Worm (Caenorhabditis elegans) whole organism, young adult: ENCODE measurements around the gene srsx-12.

Experiments
- B0019.2 ChIP-seq: fragments of 200-800 bp; sonication (Bioruptor generic); conservative IDR thresholded peaks from 2 replicates; pipeline ENCODE4 v1.3.6; 2022; ENCODE audit warnings: missing genetic modification reagents, missing genetic modification characterization, missing compliant biosample characterization
- B0035.1 ChIP-seq: sonication (generic microtip); optimal IDR thresholded peaks from 2 replicates; lab custom pipeline; 2016; ENCODE audit warnings: missing genetic modification characterization, mild to moderate bottlenecking, missing compliant biosample characterization, missing genotype, missing genetic modification reagents
- F10E7.11 ChIP-seq: sonication (generic microtip); optimal IDR thresholded peaks from 2 replicates; lab custom pipeline; 2017; ENCODE audit warnings: mild to moderate bottlenecking, missing genetic modification characterization, moderate library complexity, missing compliant biosample characterization
- F22D6.2 ChIP-seq: sonication (generic microtip); optimal IDR thresholded peaks from 2 replicates; lab custom pipeline; 2016; ENCODE audit warnings: mild to moderate bottlenecking, missing genetic modification characterization, missing compliant biosample characterization
- F23B12.7 ChIP-seq: sonication (generic microtip); optimal IDR thresholded peaks from 2 replicates; lab custom pipeline; 2017; ENCODE audit warnings: missing genetic modification characterization, mild to moderate bottlenecking, missing compliant biosample characterization, antibody characterized with exemption, moderate library complexity; ENCODE audit not compliant: insufficient read depth
- F52B5.7 ChIP-seq: sonication (generic microtip); optimal IDR thresholded peaks from 2 replicates; lab custom pipeline; 2016; ENCODE audit warnings: mild to moderate bottlenecking, missing genetic modification characterization, missing compliant biosample characterization
- F57A8.1 ChIP-seq: fragments of 200-800 bp; sonication (Bioruptor generic); optimal IDR thresholded peaks from 2 replicates; lab custom pipeline; 2018; ENCODE audit warnings: mild to moderate bottlenecking, missing genetic modification characterization, moderate library complexity, missing compliant biosample characterization
- K12H6.12 ChIP-seq: fragments of 200-800 bp; sonication (Bioruptor generic); optimal IDR thresholded peaks from 2 replicates; lab custom pipeline; 2018; ENCODE audit warnings: mild to moderate bottlenecking, missing genetic modification characterization, missing compliant biosample characterization
- Y53G8AR.9 ChIP-seq: fragments of 200-800 bp; sonication (Bioruptor generic); conservative IDR thresholded peaks from 2 replicates; pipeline ENCODE4 v1.3.6; 2022; ENCODE audit warnings: missing genetic modification reagents, missing genetic modification characterization, missing compliant biosample characterization
- Y56A3A.18 ChIP-seq: fragments of 200-800 bp; sonication (Bioruptor generic); IDR thresholded peaks from 2 replicates; pipeline ENCODE4 v1.3.6; 2022; ENCODE audit warnings: missing genetic modification reagents, missing genetic modification characterization, missing compliant biosample characterization
- ZK185.1 ChIP-seq: sonication (generic microtip); optimal IDR thresholded peaks from 2 replicates; lab custom pipeline; 2016; ENCODE audit warnings: mild to moderate bottlenecking, missing genetic modification characterization, missing compliant biosample characterization; ENCODE audit not compliant: poor library complexity, severe bottlenecking
- athp-1 ChIP-seq: sonication (generic microtip); optimal IDR thresholded peaks from 2 replicates; lab custom pipeline; 2017; ENCODE audit warnings: mild to moderate bottlenecking, missing genetic modification characterization, missing compliant biosample characterization
- ccch-3 ChIP-seq: fragments of 200-800 bp; sonication (Bioruptor generic); optimal IDR thresholded peaks from 2 replicates; lab custom pipeline; 2018; ENCODE audit warnings: mild to moderate bottlenecking, missing genetic modification characterization, missing compliant biosample characterization
- cebp-2 ChIP-seq: fragments of 200-800 bp; sonication (Bioruptor generic); IDR thresholded peaks from 2 replicates; pipeline ENCODE4 v1.3.6; 2022; ENCODE audit warnings: missing genetic modification characterization, missing compliant biosample characterization
- ceh-27 ChIP-seq: fragments of 200-800 bp; sonication (Bioruptor generic); optimal IDR thresholded peaks from 2 replicates; lab custom pipeline; 2018; ENCODE audit warnings: mild to moderate bottlenecking, missing genetic modification characterization, moderate library complexity, missing compliant biosample characterization
- ceh-58 ChIP-seq: fragments of 200-800 bp; sonication (Bioruptor generic); IDR thresholded peaks from 2 replicates; pipeline ENCODE4 v1.3.6; 2022; ENCODE audit warnings: missing genetic modification characterization, missing compliant biosample characterization
- chd-7 ChIP-seq: sonication (generic microtip); optimal IDR thresholded peaks from 2 replicates; lab custom pipeline; 2016; ENCODE audit warnings: mild to moderate bottlenecking, missing genetic modification characterization, moderate library complexity, missing compliant biosample characterization
- die-1 ChIP-seq: sonication (generic microtip); optimal IDR thresholded peaks from 2 replicates; lab custom pipeline; 2016; ENCODE audit warnings: missing genotype, mild to moderate bottlenecking, missing genetic modification characterization, missing compliant biosample characterization
- dpff-1 ChIP-seq: sonication (generic microtip); optimal IDR thresholded peaks from 2 replicates; lab custom pipeline; 2017; ENCODE audit warnings: mild to moderate bottlenecking, missing genetic modification characterization, missing compliant biosample characterization
- efl-1 ChIP-seq: fragments of 150-350 bp; optimal IDR thresholded peaks from 2 replicates; lab custom pipeline; 2014; ENCODE audit warnings: missing biosample characterization, missing genetic modification reagents, missing genetic modification characterization
- egl-18 ChIP-seq: fragments of 200-800 bp; sonication (Bioruptor generic); IDR thresholded peaks from 2 replicates; pipeline ENCODE4 v1.3.6; 2022; ENCODE audit warnings: missing genetic modification reagents, missing genetic modification characterization, missing compliant biosample characterization
- hlh-12 ChIP-seq: sonication (generic microtip); optimal IDR thresholded peaks from 2 replicates; lab custom pipeline; 2016; ENCODE audit warnings: missing genetic modification characterization, missing compliant biosample characterization
- hmg-1.2 ChIP-seq: fragments of 200-800 bp; sonication (Bioruptor generic); IDR thresholded peaks from 2 replicates; pipeline ENCODE4 v1.3.6; 2022; ENCODE audit warnings: missing genetic modification reagents, missing genetic modification characterization, missing compliant biosample characterization
- hrde-1 ChIP-seq: sonication (generic microtip); optimal IDR thresholded peaks from 2 replicates; lab custom pipeline; 2016; ENCODE audit warnings: missing genetic modification characterization, mild to moderate bottlenecking, missing compliant biosample characterization, moderate library complexity, missing genotype, missing genetic modification reagents, borderline replicate concordance
- let-526 ChIP-seq: fragments of 200-800 bp; sonication (Bioruptor generic); IDR thresholded peaks from 2 replicates; pipeline ENCODE4 v1.3.6; 2022; ENCODE audit warnings: missing genetic modification reagents, missing genetic modification characterization, missing compliant biosample characterization
- lin-26 ChIP-seq: fragments of 200-800 bp; sonication (Bioruptor generic); IDR thresholded peaks from 2 replicates; pipeline ENCODE4 v1.3.6; 2022; ENCODE audit warnings: missing genetic modification reagents, missing genetic modification characterization, missing compliant biosample characterization
- lir-1 ChIP-seq: fragments of 200-800 bp; sonication (Bioruptor generic); conservative IDR thresholded peaks from 2 replicates; pipeline ENCODE4 v1.3.6; 2022; ENCODE audit warnings: missing genetic modification reagents, missing genetic modification characterization, missing compliant biosample characterization
- lsl-1 ChIP-seq: fragments of 200-800 bp; sonication (Bioruptor generic); optimal IDR thresholded peaks from 2 replicates; lab custom pipeline; 2018; ENCODE audit warnings: mild to moderate bottlenecking, missing genetic modification characterization, moderate library complexity, missing compliant biosample characterization
- madf-10 ChIP-seq: sonication (generic microtip); optimal IDR thresholded peaks from 2 replicates; lab custom pipeline; 2016; ENCODE audit warnings: mild to moderate bottlenecking, missing genetic modification characterization, missing compliant biosample characterization
- madf-8 ChIP-seq: fragments of 200-800 bp; sonication (Bioruptor generic); conservative IDR thresholded peaks from 2 replicates; pipeline ENCODE4 v1.3.6; 2022; ENCODE audit warnings: missing genetic modification reagents, missing genetic modification characterization, missing compliant biosample characterization
- mel-28 ChIP-seq: sonication (generic microtip); optimal IDR thresholded peaks from 2 replicates; lab custom pipeline; 2016; ENCODE audit warnings: borderline replicate concordance, mild to moderate bottlenecking, missing genetic modification characterization, missing compliant biosample characterization
- rec-8 ChIP-seq, 2 experiments: sonication (generic microtip); optimal IDR thresholded peaks; 2 replicates each; lab custom pipeline; 2016; ENCODE audit warnings: mild to moderate bottlenecking in 2 of 2, missing genetic modification characterization in 2 of 2, missing genetic modification reagents in 2 of 2, missing genotype in 2 of 2, missing biosample characterization in 1 of 2, missing compliant biosample characterization in 1 of 2, moderate library complexity in 1 of 2
- repo-1 ChIP-seq: sonication (generic microtip); optimal IDR thresholded peaks from 2 replicates; lab custom pipeline; 2017; ENCODE audit warnings: mild to moderate bottlenecking, missing genetic modification characterization, missing compliant biosample characterization
- sdz-38 ChIP-seq: sonication (generic microtip); optimal IDR thresholded peaks from 2 replicates; lab custom pipeline; 2016; ENCODE audit warnings: missing genotype, missing genetic modification characterization, missing compliant biosample characterization
- sea-2 ChIP-seq: fragments of 200-800 bp; sonication (Bioruptor generic); IDR thresholded peaks from 2 replicates; pipeline ENCODE4 v1.3.6; 2022; ENCODE audit warnings: missing genetic modification characterization, missing compliant biosample characterization
- snpc-3.4 ChIP-seq: sonication (generic microtip); optimal IDR thresholded peaks from 2 replicates; lab custom pipeline; 2017; ENCODE audit warnings: missing genetic modification characterization, mild to moderate bottlenecking, missing compliant biosample characterization, antibody characterized with exemption, moderate library complexity, missing genotype, missing genetic modification reagents
- somi-1 ChIP-seq: fragments of 200-800 bp; sonication (Bioruptor generic); optimal IDR thresholded peaks from 2 replicates; lab custom pipeline; 2018; ENCODE audit warnings: mild to moderate bottlenecking, missing genetic modification characterization, missing compliant biosample characterization
- tbx-9 ChIP-seq: sonication (generic microtip); optimal IDR thresholded peaks from 2 replicates; lab custom pipeline; 2016; ENCODE audit warnings: borderline replicate concordance, missing genetic modification characterization, inconsistent platforms, missing compliant biosample characterization
- tlf-1 ChIP-seq: fragments of 200-800 bp; sonication (Bioruptor generic); optimal IDR thresholded peaks from 2 replicates; lab custom pipeline; 2018; ENCODE audit warnings: mild to moderate bottlenecking, missing genetic modification characterization, missing compliant biosample characterization
- xnd-1 ChIP-seq: sonication (generic microtip); optimal IDR thresholded peaks from 2 replicates; lab custom pipeline; 2016; ENCODE audit warnings: missing genotype, missing genetic modification reagents, missing genetic modification characterization, missing compliant biosample characterization
- ztf-22 ChIP-seq: fragments of 200-800 bp; sonication (Bioruptor generic); optimal IDR thresholded peaks from 2 replicates; lab custom pipeline; 2018; ENCODE audit warnings: mild to moderate bottlenecking, missing genetic modification characterization, moderate library complexity, missing compliant biosample characterization
- ztf-25 ChIP-seq: fragments of 200-800 bp; sonication (Bioruptor generic); IDR thresholded peaks from 2 replicates; pipeline ENCODE4 v1.3.6; 2022; ENCODE audit warnings: missing genetic modification reagents, missing genetic modification characterization, missing compliant biosample characterization
- ztf-26 ChIP-seq: sonication (generic microtip); optimal IDR thresholded peaks from 2 replicates; lab custom pipeline; 2017; ENCODE audit warnings: missing genetic modification characterization, missing compliant biosample characterization
- ztf-28 ChIP-seq: fragments of 200-800 bp; sonication (Bioruptor generic); IDR thresholded peaks from 2 replicates; pipeline ENCODE4 v1.3.6; 2022; ENCODE audit warnings: missing genetic modification reagents, missing genetic modification characterization, missing compliant biosample characterization
- ztf-3 ChIP-seq: fragments of 200-800 bp; sonication (Bioruptor generic); optimal IDR thresholded peaks from 2 replicates; lab custom pipeline; 2018; ENCODE audit warnings: mild to moderate bottlenecking, missing genetic modification characterization, missing compliant biosample characterization
- ztf-6 ChIP-seq: fragments of 200-800 bp; sonication (Bioruptor generic); IDR thresholded peaks from 2 replicates; pipeline ENCODE4 v1.3.6; 2022; ENCODE audit warnings: missing genetic modification reagents, missing genetic modification characterization, missing compliant biosample characterization

Gene srsx-12

ce11 chrV:4975140-4975539 lies 5.6 kb downstream of the srsx-12 start, which contains the start of gene F26G5.1 (continued):
- TF ChIP-seq F57A8.1 (GFP tag; lab: Kevin White, UChicago) (no peak), F52B5.7 (tag; lab: Kevin White, UChicago) (no peak), dpff-1 (tag; lab: Kevin White, UChicago) (no peak), Y53G8AR.9 (no peak), let-526 (no peak), die-1 (no peak), madf-8 (GFP tag; lab: Robert Waterston, UW) (peak; percentile 65), egl-18 (GFP tag; lab: Robert Waterston, UW) (no peak), F22D6.2 (tag; lab: Kevin White, UChicago) (no peak), sea-2 (GFP tag; lab: Robert Waterston, UW) (no peak), sdz-38 (tag; lab: Kevin White, UChicago) (no peak), cebp-2 (no peak), hlh-12 (no peak), efl-1 (peak; percentile 75), K12H6.12 (tag; lab: Kevin White, UChicago) (no peak), mel-28 (tag; lab: Kevin White, UChicago) (no peak), snpc-3.4 (tag; lab: Kevin White, UChicago) (no peak), ceh-27 (GFP tag; lab: Kevin White, UChicago) (no peak), tlf-1 (no peak), chd-7 (tag; lab: Kevin White, UChicago) (no peak), xnd-1 (peak; percentile 26), athp-1 (tag; lab: Kevin White, UChicago) (no peak), lin-26 (no peak), rec-8 (tag; optimal IDR thresholded peaks at IDR 0.05; lab: Kevin White, UChicago) (no peak), hmg-1.2 (peak; percentile 22; the same call in 1 of the 2 replicates), ceh-58 (no peak), F23B12.7 (tag; lab: Kevin White, UChicago) (no peak), B0035.1 (tag; lab: Kevin White, UChicago) (no peak), ztf-6 (GFP tag; lab: Robert Waterston, UW) (no peak), ztf-28 (GFP tag; lab: Robert Waterston, UW) (no peak), somi-1 (GFP tag; lab: Kevin White, UChicago) (no peak)

- TF ChIP-seq ccch-3 (GFP tag; lab: Kevin White, UChicago), result no peak
- no peak for TF ChIP-seq hrde-1
- TF ChIP-seq B0019.2, result no peak
- TF ChIP-seq ztf-28 (GFP tag; lab: Robert Waterston, UW), result no peak
- no peak for TF ChIP-seq ztf-22 (GFP tag; lab: Kevin White, UChicago)
- TF ChIP-seq ztf-25 (GFP tag; lab: Robert Waterston, UW), result no peak
- TF ChIP-seq ztf-3 (GFP tag; lab: Kevin White, UChicago), result no peak
- TF ChIP-seq F10E7.11 (tag; lab: Kevin White, UChicago), result no peak
- no peak for TF ChIP-seq tbx-9 (tag; lab: Kevin White, UChicago)
- TF ChIP-seq lir-1 (GFP tag; lab: Robert Waterston, UW), result no peak
- no peak for TF ChIP-seq ztf-26 (tag; lab: Kevin White, UChicago)
- no peak for TF ChIP-seq repo-1 (tag; lab: Kevin White, UChicago)
- no peak for TF ChIP-seq Y56A3A.18 (GFP tag; lab: Robert Waterston, UW)
- TF ChIP-seq die-1, result no peak
- TF ChIP-seq lsl-1, result no peak
- TF ChIP-seq sea-2 (GFP tag; lab: Robert Waterston, UW), result no peak
- TF ChIP-seq ZK185.1 (tag; lab: Kevin White, UChicago), result no peak
- TF ChIP-seq rec-8 (tag; optimal IDR thresholded peaks at IDR 0.05; lab: Kevin White, UChicago), result no peak
- no peak for TF ChIP-seq madf-10 (tag; lab: Kevin White, UChicago)
These were observed 6.1 kb downstream of the srsx-12 start, which contains the start of gene srsx-10 for ce11 chrV:4974677-4975076. srsx-10 (minus strand) TSS chrV:4974777.
